Fruit fly (Drosophila melanogaster) whole organism, adult: ENCODE measurements around the gene CG43156.
A peak's percentile ranks its signal among the peaks of the same experiment; 100 is the strongest.

Source experiments
- CG11617 ChIP-seq: fragments of 200-800 bp; sonication (Bioruptor generic); optimal IDR thresholded peaks from 2 replicates; lab custom pipeline; 2017; ENCODE audit warnings: mild to moderate bottlenecking, missing biosample characterization, missing genetic modification reagents, missing genetic modification characterization
- CG1620 ChIP-seq: fragments of 200-800 bp; sonication (Bioruptor generic); optimal IDR thresholded peaks from 2 replicates; lab custom pipeline; 2016; ENCODE audit warnings: missing biosample characterization, missing genetic modification characterization
- CG5204 ChIP-seq: fragments of 200-800 bp; sonication (Bioruptor generic); optimal IDR thresholded peaks from 2 replicates; lab custom pipeline; 2016; ENCODE audit warnings: missing biosample characterization, missing genetic modification characterization
- CG7101 ChIP-seq: fragments of 200-800 bp; sonication (Bioruptor generic); optimal IDR thresholded peaks from 2 replicates; lab custom pipeline; 2018; ENCODE audit warnings: missing biosample characterization, mild to moderate bottlenecking, missing genetic modification characterization, moderate library complexity
- Clk ChIP-seq: fragments of 200-800 bp; sonication (Bioruptor generic); optimal IDR thresholded peaks from 2 replicates; lab custom pipeline; 2017; ENCODE audit warnings: missing biosample characterization, missing genetic modification characterization
- bab1 ChIP-seq: fragments of 200-800 bp; sonication (Bioruptor generic); optimal IDR thresholded peaks from 3 replicates; lab custom pipeline; 2019; ENCODE audit warnings: missing biosample characterization, mild to moderate bottlenecking, missing genetic modification characterization, moderate library complexity
- kay ChIP-seq: fragments of 200-800 bp; sonication (Bioruptor generic); peaks from one replicate; lab custom pipeline; 2016; ENCODE audit warnings: missing biosample characterization, missing genetic modification characterization, borderline replicate concordance
- ovo ChIP-seq: fragments of 200-800 bp; sonication (Bioruptor generic); optimal IDR thresholded peaks from 2 replicates; lab custom pipeline; 2016; ENCODE audit warnings: missing biosample characterization, missing genetic modification characterization
- pad ChIP-seq: fragments of 200-800 bp; sonication (Bioruptor generic); optimal IDR thresholded peaks from 3 replicates; lab custom pipeline; 2017; ENCODE audit warnings: missing biosample characterization, missing genetic modification characterization, mild to moderate bottlenecking, moderate library complexity, missing genetic modification reagents
- tj ChIP-seq: fragments of 200-800 bp; sonication (Bioruptor generic); optimal IDR thresholded peaks from 3 replicates; lab custom pipeline; 2017; ENCODE audit warnings: missing biosample characterization, mild to moderate bottlenecking, missing genetic modification characterization, moderate library complexity
- toe ChIP-seq: fragments of 200-800 bp; sonication (Bioruptor generic); optimal IDR thresholded peaks from 2 replicates; lab custom pipeline; 2016; ENCODE audit warnings: missing biosample characterization, missing genetic modification characterization

DNA sequence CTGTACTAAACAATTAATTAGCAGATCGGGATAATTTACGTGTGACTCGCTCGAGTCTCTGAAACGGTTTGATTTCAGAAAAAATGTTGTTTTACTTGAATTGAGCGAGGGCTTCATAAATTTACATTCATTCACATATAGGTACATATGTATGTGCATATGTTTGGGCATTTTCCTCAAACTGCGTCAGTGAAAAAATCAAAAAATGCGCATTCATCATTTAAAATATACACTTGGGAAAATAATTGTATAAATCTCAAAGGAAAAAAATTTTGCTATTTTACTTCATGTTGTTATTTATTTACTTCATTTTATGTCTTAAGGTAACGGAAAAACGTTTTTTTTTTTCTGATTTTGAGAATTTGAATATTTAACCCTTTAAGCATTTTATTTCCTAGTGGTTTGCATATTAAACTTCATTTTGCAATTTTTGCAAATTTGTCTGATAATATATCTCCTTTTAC lies at the start of gene CG43156:
- no peak for TF ChIP-seq CG1620 (GFP tag; lab: Kevin White, UChicago)
- no peak for TF ChIP-seq kay (GFP tag; lab: Kevin White, UChicago)
- TF ChIP-seq CG5204 (GFP tag; lab: Kevin White, UChicago), result no peak
- peak; percentile 99 for TF ChIP-seq tj (GFP tag; lab: Kevin White, UChicago)
- no peak for TF ChIP-seq bab1 (GFP tag; lab: Kevin White, UChicago)
- no peak for TF ChIP-seq ovo (GFP tag; lab: Kevin White, UChicago)
- TF ChIP-seq CG7101 (tag; lab: Kevin White, UChicago), result no peak
- no peak for TF ChIP-seq toe (GFP tag; lab: Kevin White, UChicago)
- TF ChIP-seq Clk (GFP tag; lab: Kevin White, UChicago), result no peak
- TF ChIP-seq CG11617 (GFP tag; lab: Kevin White, UChicago), result no peak
- no peak for TF ChIP-seq pad (GFP tag; lab: Kevin White, UChicago)
